Worm (Caenorhabditis elegans) whole organism, L1 larva: Measurements from ENCODE around the gene glb-16.
A peak's percentile ranks its signal among the peaks of the same experiment; 100 is the strongest.

Experiments used
- C04F5.9 ChIP-seq: sonication (generic microtip); optimal IDR thresholded peaks from 2 replicates; lab custom pipeline; 2016; ENCODE audit warnings: missing genetic modification characterization, missing compliant biosample characterization
- C34B4.2 ChIP-seq: sonication (generic microtip); optimal IDR thresholded peaks from 2 replicates; lab custom pipeline; 2017; ENCODE audit warnings: mild to moderate bottlenecking, missing genetic modification characterization, missing compliant biosample characterization
- alr-1 ChIP-seq: fragments of 200-800 bp; sonication (Bioruptor generic); optimal IDR thresholded peaks from 2 replicates; lab custom pipeline; 2018; ENCODE audit warnings: borderline replicate concordance, mild to moderate bottlenecking, missing genetic modification characterization, missing compliant biosample characterization
- ama-1 ChIP-seq: fragments of 150-350 bp; optimal IDR thresholded peaks from 2 replicates; lab custom pipeline; 2014
- blmp-1 ChIP-seq: fragments of 150-350 bp; optimal IDR thresholded peaks from 2 replicates; lab custom pipeline; 2014; ENCODE audit warnings: missing biosample characterization, missing genetic modification characterization
- ceh-63 ChIP-seq: fragments of 200-800 bp; sonication (Bioruptor generic); optimal IDR thresholded peaks from 2 replicates; lab custom pipeline; 2018; ENCODE audit warnings: mild to moderate bottlenecking, missing genetic modification characterization, missing compliant biosample characterization
- ceh-8 ChIP-seq: fragments of 200-800 bp; sonication (Bioruptor generic); optimal IDR thresholded peaks from 2 replicates; lab custom pipeline; 2018; ENCODE audit warnings: mild to moderate bottlenecking, missing genetic modification characterization, moderate library complexity, missing compliant biosample characterization
- dsc-1 ChIP-seq: sonication (generic microtip); optimal IDR thresholded peaks from 2 replicates; lab custom pipeline; 2016; ENCODE audit warnings: mild to moderate bottlenecking, missing genetic modification characterization, missing compliant biosample characterization
- efl-1 ChIP-seq, 4 experiments: fragments of 150-350 bp; optimal IDR thresholded peaks in 3 of 4; peaks in 1 of 4; 1 replicate in 1 of 4; 2 replicates in 3 of 4; lab custom pipeline; 2014; ENCODE audit warnings: missing biosample characterization in 2 of 4, missing genetic modification characterization in 2 of 4, missing genetic modification reagents in 2 of 4
- efl-3 ChIP-seq: fragments of 200-800 bp; sonication (Bioruptor generic); optimal IDR thresholded peaks from 2 replicates; lab custom pipeline; 2018; ENCODE audit warnings: mild to moderate bottlenecking, missing genetic modification characterization, missing compliant biosample characterization
- egl-13 ChIP-seq: sonication (generic microtip); optimal IDR thresholded peaks from 2 replicates; lab custom pipeline; 2016; ENCODE audit warnings: missing genotype, missing genetic modification reagents, missing genetic modification characterization, missing compliant biosample characterization
- elt-2 ChIP-seq: sonication (generic microtip); optimal IDR thresholded peaks from 2 replicates; lab custom pipeline; 2016; ENCODE audit warnings: missing genetic modification characterization, mild to moderate bottlenecking, inconsistent platforms, missing compliant biosample characterization, missing genetic modification reagents
- elt-3 ChIP-seq, 6 experiments: fragments of 150-350 bp in 1 of 6; sonication (generic microtip); optimal IDR thresholded peaks; 2 replicates each; lab custom pipeline; 2017 to 2018; ENCODE audit warnings: missing biosample characterization in 6 of 6, missing genetic modification characterization in 6 of 6, inconsistent platforms in 1 of 6
- ets-5 ChIP-seq: fragments of 200-800 bp; sonication (Bioruptor generic); IDR thresholded peaks from 2 replicates; pipeline ENCODE4 v1.3.6; 2022; ENCODE audit warnings: missing genetic modification characterization, missing compliant biosample characterization
- fkh-10 ChIP-seq: sonication (generic microtip); optimal IDR thresholded peaks from 2 replicates; lab custom pipeline; 2017; ENCODE audit warnings: missing biosample characterization, missing genetic modification reagents, missing genetic modification characterization
- fos-1 ChIP-seq: fragments of 150-350 bp; optimal IDR thresholded peaks from 2 replicates; lab custom pipeline; 2014; ENCODE audit warnings: missing biosample characterization, missing genetic modification characterization
- grh-1 ChIP-seq: fragments of 200-800 bp; sonication (Bioruptor generic); IDR thresholded peaks from 2 replicates; pipeline ENCODE4 v1.3.6; 2022; ENCODE audit warnings: missing genetic modification reagents, missing genetic modification characterization, missing compliant biosample characterization
- hlh-4 ChIP-seq: sonication (generic microtip); optimal IDR thresholded peaks from 2 replicates; lab custom pipeline; 2016; ENCODE audit warnings: mild to moderate bottlenecking, missing genetic modification characterization, missing compliant biosample characterization
- lin-13 ChIP-seq: fragments of 150-350 bp; optimal IDR thresholded peaks from 2 replicates; lab custom pipeline; 2014; ENCODE audit warnings: missing biosample characterization, missing genetic modification reagents, missing genetic modification characterization
- lin-14 ChIP-seq: fragments of 200-800 bp; sonication (Bioruptor generic); optimal IDR thresholded peaks from 2 replicates; lab custom pipeline; 2018; ENCODE audit warnings: mild to moderate bottlenecking, missing genetic modification characterization, moderate library complexity, missing compliant biosample characterization
- lin-35 ChIP-seq, 2 experiments: fragments of 150-350 bp; optimal IDR thresholded peaks; 2 replicates each; lab custom pipeline; 2014; ENCODE audit warnings: missing biosample characterization in 2 of 2, missing genetic modification characterization in 2 of 2, missing genetic modification reagents in 2 of 2
- lsy-2 ChIP-seq, 2 experiments: fragments of 150-350 bp; optimal IDR thresholded peaks; 2 replicates each; lab custom pipeline; 2014; ENCODE audit warnings: missing biosample characterization in 2 of 2, missing genetic modification characterization in 2 of 2
- mdl-1 ChIP-seq, 2 experiments: fragments of 150-350 bp; optimal IDR thresholded peaks; 2 replicates each; lab custom pipeline; 2014 to 2017; ENCODE audit warnings: missing biosample characterization in 2 of 2, missing genetic modification characterization in 2 of 2, inconsistent platforms in 1 of 2
- mef-2 ChIP-seq: fragments of 150-350 bp; optimal IDR thresholded peaks from 2 replicates; lab custom pipeline; 2014; ENCODE audit warnings: missing biosample characterization, missing genetic modification characterization
- mep-1 ChIP-seq: fragments of 150-350 bp; optimal IDR thresholded peaks from 2 replicates; lab custom pipeline; 2014; ENCODE audit warnings: missing biosample characterization, missing genetic modification characterization
- nhr-11 ChIP-seq: fragments of 150-350 bp; optimal IDR thresholded peaks from 2 replicates; lab custom pipeline; 2014; ENCODE audit warnings: missing biosample characterization, missing genetic modification characterization
- nhr-19 ChIP-seq: fragments of 200-800 bp; sonication (Bioruptor generic); conservative IDR thresholded peaks from 2 replicates; pipeline ENCODE4 v1.3.6; 2022; ENCODE audit warnings: missing genetic modification characterization, missing compliant biosample characterization
- nhr-20 ChIP-seq: sonication (generic microtip); optimal IDR thresholded peaks from 2 replicates; lab custom pipeline; 2016; ENCODE audit warnings: mild to moderate bottlenecking, missing genetic modification characterization, missing compliant biosample characterization
- nhr-71 ChIP-seq: sonication (generic microtip); optimal IDR thresholded peaks from 2 replicates; lab custom pipeline; 2016; ENCODE audit warnings: mild to moderate bottlenecking, missing genetic modification characterization, moderate library complexity, missing compliant biosample characterization
- nhr-84 ChIP-seq: sonication (generic microtip); optimal IDR thresholded peaks from 2 replicates; lab custom pipeline; 2017; ENCODE audit warnings: missing biosample characterization, missing genetic modification characterization
- nhr-85 ChIP-seq: sonication (generic microtip); peaks from one replicate; lab custom pipeline; 2016; ENCODE audit warnings: missing genetic modification characterization, inconsistent platforms, missing compliant biosample characterization
- pag-3 ChIP-seq: sonication (generic microtip); optimal IDR thresholded peaks from 2 replicates; lab custom pipeline; 2017; ENCODE audit warnings: missing genetic modification characterization, mild to moderate bottlenecking, missing compliant biosample characterization, antibody characterized with exemption, borderline replicate concordance; ENCODE audit not compliant: insufficient read depth
- pqm-1 ChIP-seq: sonication (generic microtip); optimal IDR thresholded peaks from 3 replicates; lab custom pipeline; 2017; ENCODE audit warnings: missing biosample characterization, missing genetic modification characterization
- rnt-1 ChIP-seq: sonication (generic microtip); optimal IDR thresholded peaks from 2 replicates; lab custom pipeline; 2016; ENCODE audit warnings: mild to moderate bottlenecking, missing genetic modification characterization, moderate library complexity, missing compliant biosample characterization
- snu-23 ChIP-seq: sonication (generic microtip); optimal IDR thresholded peaks from 2 replicates; lab custom pipeline; 2016; ENCODE audit warnings: missing genetic modification characterization, missing compliant biosample characterization
- sup-37 ChIP-seq: fragments of 200-800 bp; sonication (Bioruptor generic); optimal IDR thresholded peaks from 2 replicates; lab custom pipeline; 2018; ENCODE audit warnings: mild to moderate bottlenecking, missing genetic modification characterization, missing compliant biosample characterization
- tbx-2 ChIP-seq: sonication (generic microtip); optimal IDR thresholded peaks from 2 replicates; lab custom pipeline; 2016; ENCODE audit warnings: missing genetic modification characterization, missing compliant biosample characterization
- tlp-1 ChIP-seq: fragments of 150-350 bp; optimal IDR thresholded peaks from 2 replicates; lab custom pipeline; 2014; ENCODE audit warnings: missing biosample characterization, missing genetic modification characterization
- unc-130 ChIP-seq: fragments of 150-350 bp; optimal IDR thresholded peaks from 2 replicates; lab custom pipeline; 2017; ENCODE audit warnings: missing biosample characterization, missing genetic modification characterization, inconsistent platforms
- unc-30 ChIP-seq: sonication (generic microtip); optimal IDR thresholded peaks from 2 replicates; lab custom pipeline; 2017; ENCODE audit warnings: missing biosample characterization, missing genetic modification characterization
- unc-62 ChIP-seq: fragments of 150-350 bp; optimal IDR thresholded peaks from 2 replicates; lab custom pipeline; 2014; ENCODE audit warnings: missing biosample characterization, missing genetic modification reagents, missing genetic modification characterization
- unc-86 ChIP-seq: sonication (generic microtip); optimal IDR thresholded peaks from 2 replicates; lab custom pipeline; 2016; ENCODE audit warnings: missing genetic modification characterization, missing compliant biosample characterization
- unc-98 ChIP-seq: fragments of 200-800 bp; sonication (Bioruptor generic); IDR thresholded peaks from 2 replicates; pipeline ENCODE4 v1.3.6; 2022; ENCODE audit warnings: missing genetic modification characterization, missing compliant biosample characterization
- zag-1 ChIP-seq: fragments of 150-350 bp; optimal IDR thresholded peaks from 2 replicates; lab custom pipeline; 2014; ENCODE audit warnings: missing biosample characterization, missing genetic modification characterization
- ztf-11 ChIP-seq, 2 experiments: sonication (generic microtip); optimal IDR thresholded peaks; 2 replicates each; lab custom pipeline; 2016 to 2017; ENCODE audit warnings: missing genetic modification characterization in 2 of 2, missing biosample characterization in 1 of 2, missing compliant biosample characterization in 1 of 2

glb-16 gene

ce11 chrX:7578308-7578707, 38.4 kb upstream of the glb-16 start:
- TF ChIP-seq dsc-1 (tag; lab: Kevin White, UChicago) (no peak), lsy-2 (tag; optimal IDR thresholded peaks at IDR 0.05; lab: Kevin White, UChicago) (no peak), mdl-1 (tag; optimal IDR thresholded peaks at IDR 0.05; lab: Kevin White, UChicago) (no peak), unc-30 (tag; lab: Kevin White, UChicago) (no peak), C04F5.9 (tag; lab: Kevin White, UChicago) (no peak), nhr-20 (tag; lab: Kevin White, UChicago) (peak; percentile 19), nhr-71 (tag; lab: Kevin White, UChicago) (peak; percentile 24), blmp-1 (tag; lab: Kevin White, UChicago) (peak; percentile 24), nhr-85 (no peak), elt-3 (tag; optimal IDR thresholded peaks at IDR 0.05; lab: Kevin White, UChicago) (no peak), egl-13 (tag; lab: Kevin White, UChicago) (peak; percentile 8), snu-23 (GFP tag; lab: Kevin White, UChicago) (no peak), unc-130 (no peak), mef-2 (tag; lab: Kevin White, UChicago) (no peak), zag-1 (tag; lab: Kevin White, UChicago) (no peak), elt-2 (peak; percentile 78), ets-5 (GFP tag; lab: Robert Waterston, UW) (no peak), pqm-1 (tag; lab: Kevin White, UChicago) (peak; percentile 93)
- TF ChIP-seq, all 84 proteins: peak for 6

- TF ChIP-seq rnt-1 (tag; lab: Kevin White, UChicago) (peak; percentile 11), lsy-2 (tag; optimal IDR thresholded peaks at IDR 0.05; lab: Kevin White, UChicago) (no peak), hlh-4 (tag; lab: Kevin White, UChicago) (no peak), nhr-11 (tag; lab: Kevin White, UChicago) (no peak), lin-14 (GFP tag; lab: Kevin White, UChicago) (peak; percentile 39), sup-37 (GFP tag; lab: Kevin White, UChicago) (no peak), mep-1 (tag; lab: Kevin White, UChicago) (peak; percentile 43), ama-1 (no peak), nhr-85 (peak; percentile 80), blmp-1 (tag; lab: Kevin White, UChicago) (peak; percentile 30), nhr-71 (tag; lab: Kevin White, UChicago) (peak; percentile 6), alr-1 (tag; lab: Kevin White, UChicago) (no peak), tlp-1 (tag; lab: Kevin White, UChicago) (no peak), nhr-19 (GFP tag; lab: Robert Waterston, UW) (no peak), nhr-84 (tag; lab: Kevin White, UChicago) (no peak), unc-98 (GFP tag; lab: Robert Waterston, UW) (no peak), fkh-10 (GFP tag; lab: Kevin White, UChicago) (no peak), fos-1 (peak; percentile 1)
- TF ChIP-seq, all 84 proteins: peak for 7
Observed at ce11 chrX:7577458-7578158, 37.7 kb upstream of the glb-16 start.

- no peak for TF ChIP-seq ama-1
- TF ChIP-seq pqm-1 (tag; lab: Kevin White, UChicago): peak; percentile 80
- no peak for TF ChIP-seq egl-13 (tag; lab: Kevin White, UChicago)
- TF ChIP-seq unc-130: no peak
- no peak for TF ChIP-seq efl-3 (GFP tag; lab: Kevin White, UChicago)
- TF ChIP-seq C34B4.2 (tag; lab: Kevin White, UChicago): no peak
- TF ChIP-seq pag-3 (tag; lab: Kevin White, UChicago): no peak
- TF ChIP-seq unc-62: no peak
- no peak for TF ChIP-seq unc-86 (tag; lab: Kevin White, UChicago)
- no peak for TF ChIP-seq ceh-8 (GFP tag; lab: Kevin White, UChicago)
- TF ChIP-seq unc-30 (tag; lab: Kevin White, UChicago): no peak
- TF ChIP-seq grh-1 (GFP tag; lab: Robert Waterston, UW): no peak
- TF ChIP-seq tbx-2: no peak
- peak; percentile 55 for TF ChIP-seq blmp-1 (tag; lab: Kevin White, UChicago)
- TF ChIP-seq ceh-63 (GFP tag; lab: Kevin White, UChicago): no peak
- no peak for TF ChIP-seq ets-5 (GFP tag; lab: Robert Waterston, UW)
- TF ChIP-seq elt-3 (tag; optimal IDR thresholded peaks at IDR 0.05; lab: Kevin White, UChicago): peak in 1 of 6 experiments; percentile 3
- TF ChIP-seq ztf-11 (tag; optimal IDR thresholded peaks at IDR 0.05; lab: Kevin White, UChicago): no peak
- peak in 1 of 2 experiments; percentile 2 for TF ChIP-seq lin-35 (GFP tag; optimal IDR thresholded peaks at IDR 0.05; lab: Kevin White, UChicago)
- TF ChIP-seq elt-2: peak; percentile 50
- no peak for TF ChIP-seq mep-1 (tag; lab: Kevin White, UChicago)
- no peak for TF ChIP-seq nhr-11 (tag; lab: Kevin White, UChicago)
- TF ChIP-seq lin-14 (GFP tag; lab: Kevin White, UChicago): peak; percentile 6
- no peak for TF ChIP-seq lin-13 (GFP tag; lab: Kevin White, UChicago)
- no peak for TF ChIP-seq efl-1 (optimal IDR thresholded peaks at IDR 0.05; lab: Kevin White, UChicago)
- TF ChIP-seq efl-1 (GFP tag; optimal IDR thresholded peaks at IDR 0.05 in 1 of 2; lab: Kevin White, UChicago): no peak
Observed at ce11 chrX:7575939-7576338, 36.0 kb upstream of the glb-16 start.
